Fruit fly (Drosophila melanogaster) whole organism, embryonic: ENCODE measurements around the gene CG11951.

Experiments used
- Bgb ChIP-seq: fragments of 200-800 bp; sonication (Bioruptor generic); IDR thresholded peaks from 2 replicates; pipeline ENCODE4 v1.3.6; 2022; ENCODE audit warnings: missing biosample characterization, missing genetic modification characterization; ENCODE audit not compliant: partially characterized antibody
- CG11456 ChIP-seq: fragments of 200-800 bp; sonication (Bioruptor generic); IDR thresholded peaks from 3 replicates; pipeline ENCODE4 v1.3.6; 2022; ENCODE audit warnings: missing biosample characterization, missing genetic modification characterization
- CG12744 ChIP-seq: fragments of 200-800 bp; sonication (Bioruptor generic); optimal IDR thresholded peaks from 2 replicates; lab custom pipeline; 2016; ENCODE audit warnings: missing biosample characterization, missing genetic modification characterization
- CG14014 ChIP-seq: fragments of 200-800 bp; sonication (Bioruptor generic); IDR thresholded peaks from 2 replicates; pipeline ENCODE4 v1.3.6; 2022; ENCODE audit warnings: missing biosample characterization, missing genetic modification characterization
- CG14050 ChIP-seq: fragments of 200-800 bp; sonication (Bioruptor generic); IDR thresholded peaks from 3 replicates; pipeline ENCODE4 v1.3.6; 2022; ENCODE audit warnings: missing biosample characterization, missing genetic modification characterization
- CG16779 ChIP-seq: fragments of 200-800 bp; sonication (Bioruptor generic); IDR thresholded peaks from 2 replicates; pipeline ENCODE4 v1.3.6; 2022; ENCODE audit warnings: missing biosample characterization, missing genetic modification characterization
- CG17359 ChIP-seq: fragments of 200-800 bp; sonication (Bioruptor generic); optimal IDR thresholded peaks from 3 replicates; lab custom pipeline; 2018; ENCODE audit warnings: missing biosample characterization, mild to moderate bottlenecking, missing genetic modification characterization, moderate library complexity
- CG17802 ChIP-seq: fragments of 200-800 bp; sonication (Bioruptor generic); optimal IDR thresholded peaks from 2 replicates; lab custom pipeline; 2018; ENCODE audit warnings: missing biosample characterization, mild to moderate bottlenecking, missing genetic modification characterization, moderate library complexity
- CG31441 ChIP-seq: fragments of 200-800 bp; sonication (Bioruptor generic); IDR thresholded peaks from 2 replicates; pipeline ENCODE4 v1.3.6; 2022; ENCODE audit warnings: missing biosample characterization, missing genetic modification characterization
- CG34224 ChIP-seq: fragments of 200-800 bp; sonication (Bioruptor generic); IDR thresholded peaks from 3 replicates; pipeline ENCODE4 v1.3.6; 2022; ENCODE audit warnings: missing biosample characterization, missing genetic modification characterization; ENCODE audit not compliant: partially characterized antibody
- CG34376 ChIP-seq: fragments of 200-800 bp; sonication (Bioruptor generic); optimal IDR thresholded peaks from 2 replicates; lab custom pipeline; 2018; ENCODE audit warnings: missing biosample characterization, mild to moderate bottlenecking, missing genetic modification characterization
- CG34422 ChIP-seq: fragments of 200-800 bp; sonication (Bioruptor generic); IDR thresholded peaks from 3 replicates; pipeline ENCODE4 v1.3.6; 2022; ENCODE audit warnings: missing biosample characterization, missing genetic modification characterization
- CG4360 ChIP-seq: fragments of 200-800 bp; sonication (Bioruptor generic); IDR thresholded peaks from 2 replicates; pipeline ENCODE4 v1.3.6; 2022; ENCODE audit warnings: missing biosample characterization, missing genetic modification characterization
- CG6254 ChIP-seq: fragments of 200-800 bp; sonication (Bioruptor generic); optimal IDR thresholded peaks from 3 replicates; lab custom pipeline; 2017; ENCODE audit warnings: mild to moderate bottlenecking, missing biosample characterization, missing genetic modification reagents, missing genetic modification characterization
- CG6654 ChIP-seq: fragments of 200-800 bp; sonication (Bioruptor generic); optimal IDR thresholded peaks from 2 replicates; lab custom pipeline; 2017; ENCODE audit warnings: missing biosample characterization, mild to moderate bottlenecking, missing genetic modification characterization
- CG6854 ChIP-seq: fragments of 200-800 bp; sonication (Bioruptor generic); optimal IDR thresholded peaks from 3 replicates; lab custom pipeline; 2017; ENCODE audit warnings: missing biosample characterization, mild to moderate bottlenecking, missing genetic modification characterization
- CG7271 ChIP-seq: fragments of 200-800 bp; sonication (Bioruptor generic); optimal IDR thresholded peaks from 2 replicates; lab custom pipeline; 2018; ENCODE audit warnings: missing biosample characterization, mild to moderate bottlenecking, missing genetic modification characterization, moderate library complexity
- CG8281 ChIP-seq: fragments of 200-800 bp; sonication (Bioruptor generic); optimal IDR thresholded peaks from 2 replicates; lab custom pipeline; 2018; ENCODE audit warnings: missing biosample characterization, mild to moderate bottlenecking, missing genetic modification characterization, moderate library complexity
- CG8290 ChIP-seq, 3 experiments: fragments of 200-800 bp; sonication (Bioruptor generic); optimal IDR thresholded peaks; 2 replicates each; lab custom pipeline; 2016 to 2019; ENCODE audit warnings: missing biosample characterization in 3 of 3, missing genetic modification characterization in 3 of 3, mild to moderate bottlenecking in 2 of 3, moderate library complexity in 1 of 3
- CG8924 ChIP-seq: fragments of 200-800 bp; optimal IDR thresholded peaks from 3 replicates; lab custom pipeline; 2019; ENCODE audit warnings: missing biosample characterization, mild to moderate bottlenecking, missing genetic modification characterization, moderate library complexity
- D19A ChIP-seq: fragments of 200-800 bp; optimal IDR thresholded peaks from 3 replicates; lab custom pipeline; 2019; ENCODE audit warnings: missing biosample characterization, mild to moderate bottlenecking, missing genetic modification characterization, moderate library complexity
- Dek ChIP-seq: fragments of 200-800 bp; sonication (Bioruptor generic); optimal IDR thresholded peaks from 3 replicates; lab custom pipeline; 2019; ENCODE audit warnings: missing biosample characterization, mild to moderate bottlenecking, missing genetic modification characterization, moderate library complexity
- Doc3 ChIP-seq: fragments of 200-800 bp; sonication (Bioruptor generic); IDR thresholded peaks from 3 replicates; pipeline ENCODE4 v1.3.6; 2022; ENCODE audit warnings: missing biosample characterization, missing genetic modification characterization; ENCODE audit not compliant: partially characterized antibody
- E2f1 ChIP-seq: fragments of 200-800 bp; sonication (Bioruptor generic); IDR thresholded peaks from 2 replicates; pipeline ENCODE4 v1.3.6; 2022; ENCODE audit warnings: missing biosample characterization, missing genetic modification characterization
- Ets97D ChIP-seq: fragments of 200-800 bp; sonication (Bioruptor generic); optimal IDR thresholded peaks from 3 replicates; lab custom pipeline; 2016; ENCODE audit warnings: missing biosample characterization, missing genetic modification characterization
- Kr ChIP-seq: fragments of 200-800 bp; sonication (Bioruptor generic); optimal IDR thresholded peaks from 2 replicates; lab custom pipeline; 2017; ENCODE audit warnings: missing biosample characterization, mild to moderate bottlenecking, missing genetic modification characterization
- Med ChIP-seq: fragments of 200-800 bp; sonication (Bioruptor generic); peaks from one replicate; lab custom pipeline; 2016; ENCODE audit warnings: missing biosample characterization, missing genetic modification characterization, mild to moderate bottlenecking, inconsistent platforms, moderate library complexity
- Mes4 ChIP-seq: fragments of 200-800 bp; sonication (Bioruptor generic); optimal IDR thresholded peaks from 2 replicates; lab custom pipeline; 2016; ENCODE audit warnings: missing biosample characterization, missing genetic modification characterization
- NC2α ChIP-seq: fragments of 200-800 bp; sonication (Bioruptor generic); optimal IDR thresholded peaks from 2 replicates; lab custom pipeline; 2016; ENCODE audit warnings: missing biosample characterization, missing genetic modification characterization
- NFAT ChIP-seq: fragments of 200-800 bp; sonication (Bioruptor generic); IDR thresholded peaks from 2 replicates; pipeline ENCODE4 v1.3.6; 2022; ENCODE audit warnings: missing biosample characterization, missing genetic modification characterization
- Nf-YB ChIP-seq: fragments of 200-800 bp; sonication (Bioruptor generic); optimal IDR thresholded peaks from 3 replicates; lab custom pipeline; 2019; ENCODE audit warnings: missing biosample characterization, mild to moderate bottlenecking, missing genetic modification characterization, moderate library complexity
- Oaz ChIP-seq: fragments of 200-800 bp; sonication (Bioruptor generic); IDR thresholded peaks from 2 replicates; pipeline ENCODE4 v1.3.6; 2022; ENCODE audit warnings: missing biosample characterization, missing genetic modification characterization
- cg ChIP-seq: fragments of 200-800 bp; sonication (Bioruptor generic); optimal IDR thresholded peaks from 3 replicates; lab custom pipeline; 2019; ENCODE audit warnings: missing biosample characterization, mild to moderate bottlenecking, missing genetic modification characterization, moderate library complexity
- chif ChIP-seq, 2 experiments: fragments of 200-800 bp; sonication (Bioruptor generic); optimal IDR thresholded peaks; 3 replicates each; lab custom pipeline; 2016; ENCODE audit warnings: missing biosample characterization in 2 of 2, missing genetic modification characterization in 2 of 2
- gem ChIP-seq: fragments of 200-800 bp; sonication (Bioruptor generic); optimal IDR thresholded peaks from 2 replicates; lab custom pipeline; 2019; ENCODE audit warnings: missing biosample characterization, mild to moderate bottlenecking, missing genetic modification characterization, moderate library complexity
- insv ChIP-seq, 2 experiments: fragments of 200-800 bp; sonication (Bioruptor generic); optimal IDR thresholded peaks; 3 replicates each; lab custom pipeline; 2016 to 2018; ENCODE audit warnings: missing biosample characterization in 2 of 2, missing genetic modification characterization in 2 of 2
- jigr1 ChIP-seq: fragments of 200-800 bp; sonication (Bioruptor generic); IDR thresholded peaks from 3 replicates; pipeline ENCODE4 v1.3.6; 2022; ENCODE audit warnings: missing biosample characterization, missing genetic modification characterization
- lab ChIP-seq: fragments of 200-800 bp; sonication (Bioruptor generic); optimal IDR thresholded peaks from 3 replicates; lab custom pipeline; 2017; ENCODE audit warnings: missing biosample characterization, missing genetic modification characterization, mild to moderate bottlenecking, moderate library complexity, missing genetic modification reagents
- otp ChIP-seq: fragments of 200-800 bp; sonication (Bioruptor generic); IDR thresholded peaks from 3 replicates; pipeline ENCODE4, ENCODE4 v1.3.6; 2022; ENCODE audit warnings: missing biosample characterization, missing genetic modification characterization
- pb ChIP-seq: fragments of 200-800 bp; sonication (Bioruptor generic); optimal IDR thresholded peaks from 3 replicates; lab custom pipeline; 2016; ENCODE audit warnings: missing biosample characterization, missing genetic modification characterization
- pros ChIP-seq: fragments of 200-800 bp; sonication (Bioruptor generic); optimal IDR thresholded peaks from 3 replicates; lab custom pipeline; 2019; ENCODE audit warnings: missing biosample characterization, mild to moderate bottlenecking, missing genetic modification characterization, moderate library complexity
- pzg ChIP-seq: fragments of 200-800 bp; sonication (Bioruptor generic); optimal IDR thresholded peaks from 3 replicates; lab custom pipeline; 2018; ENCODE audit warnings: missing biosample characterization, mild to moderate bottlenecking, missing genetic modification characterization, moderate library complexity
- rib ChIP-seq: fragments of 200-800 bp; sonication (Bioruptor generic); IDR thresholded peaks from 2 replicates; pipeline ENCODE4 v1.3.6; 2022; ENCODE audit warnings: missing biosample characterization, missing genetic modification characterization
- seq ChIP-seq: fragments of 200-800 bp; sonication (Bioruptor generic); IDR thresholded peaks from 2 replicates; pipeline ENCODE4 v1.3.6; 2022; ENCODE audit warnings: missing biosample characterization, missing genetic modification characterization
- sna ChIP-seq: fragments of 200-800 bp; sonication (Bioruptor generic); IDR thresholded peaks from 2 replicates; pipeline ENCODE4 v1.3.6; 2022; ENCODE audit warnings: missing biosample characterization, missing genetic modification characterization; ENCODE audit not compliant: partially characterized antibody
- sqz ChIP-seq: fragments of 200-800 bp; sonication (Bioruptor generic); optimal IDR thresholded peaks from 3 replicates; lab custom pipeline; 2018; ENCODE audit warnings: missing biosample characterization, mild to moderate bottlenecking, missing genetic modification characterization
- tap ChIP-seq: fragments of 200-800 bp; optimal IDR thresholded peaks from 3 replicates; lab custom pipeline; 2019; ENCODE audit warnings: missing biosample characterization, mild to moderate bottlenecking, missing genetic modification characterization, moderate library complexity
- ttk ChIP-seq: fragments of 200-800 bp; sonication (Bioruptor generic); IDR thresholded peaks from 2 replicates; pipeline ENCODE4 v2.1.2; 2022; ENCODE audit warnings: missing biosample characterization, missing genetic modification characterization
- yki ChIP-seq: fragments of >200 bp; optimal IDR thresholded peaks from 3 replicates; lab custom pipeline; 2018

The CG11951 gene

DNA sequence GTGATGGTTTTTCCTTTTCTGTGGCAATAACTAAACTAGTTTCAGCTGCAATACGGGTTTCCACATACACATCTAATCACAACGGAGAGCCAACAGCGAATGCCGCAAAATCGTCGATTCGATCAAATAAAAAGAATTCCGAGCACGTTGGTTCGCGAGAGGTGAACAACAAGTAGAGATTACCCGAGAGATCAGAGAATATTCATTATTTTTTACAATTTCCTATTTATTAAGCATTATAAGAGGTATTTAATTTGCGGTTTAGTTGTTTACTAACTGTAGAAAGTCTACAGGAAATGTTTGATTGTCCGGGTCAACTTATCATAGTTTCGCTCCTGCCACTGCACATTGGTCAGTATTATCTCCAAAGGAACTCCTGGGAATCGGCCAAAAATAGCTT is at the start of gene CG11951:
TSS of gene CG11951 (minus strand) at position 101 of the 400 bp plus-strand sequence.
- TF ChIP-seq CG34376 (GFP tag; lab: Kevin White, UChicago) (no peak), Ets97D (no peak), lab (GFP tag; lab: Kevin White, UChicago) (no peak), CG4360 (GFP tag; lab: Robert Waterston, UW) (no peak), CG34422 (no peak), CG12744 (GFP tag; lab: Kevin White, UChicago) (no peak), CG7271 (tag; lab: Kevin White, UChicago) (no peak), Dek (no peak), tap (tag; lab: Kevin White, UChicago) (no peak), cg (GFP tag; lab: Kevin White, UChicago) (no peak), CG14050 (GFP tag; lab: Robert Waterston, UW) (no peak)

DNA sequence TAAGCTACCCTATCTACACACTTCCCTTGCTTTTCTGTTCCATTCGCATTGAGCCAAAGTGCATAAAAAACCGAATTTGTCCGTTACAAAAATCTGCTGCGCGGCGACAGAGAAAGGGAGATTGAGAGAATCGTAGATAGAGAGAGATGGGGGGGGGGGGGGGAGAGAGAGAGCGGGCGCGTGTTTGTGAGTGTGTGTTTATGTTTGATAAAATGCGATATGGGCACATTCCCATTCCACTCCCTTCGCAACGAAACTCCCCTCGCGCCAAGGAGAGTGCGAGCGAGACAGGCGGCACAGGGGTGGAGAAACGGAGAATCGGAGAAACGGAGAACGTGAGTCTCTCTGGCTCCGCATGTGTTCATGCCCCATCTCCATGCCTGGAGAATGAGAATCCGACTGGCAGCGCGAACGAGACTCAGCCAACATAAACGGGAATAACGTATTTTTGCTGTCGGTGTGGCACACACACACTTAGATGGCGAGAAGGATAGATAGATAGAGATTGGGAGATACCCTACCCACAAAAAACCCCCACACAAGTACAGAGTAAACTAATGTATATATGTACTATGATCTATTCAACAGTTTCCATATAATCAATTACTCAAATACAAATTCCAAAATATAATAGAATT is 48.9 kb upstream of the CG11951 start:
- TF ChIP-seq sqz (GFP tag; lab: Kevin White, UChicago) (peak; percentile 64), E2f1 (GFP tag; lab: Robert Waterston, UW) (no peak), pros (GFP tag; lab: Kevin White, UChicago) (peak; percentile 97), ttk (peak; percentile 44; the same call in 1 of the 2 replicates), CG6854 (GFP tag; lab: Kevin White, UChicago) (no peak), CG14014 (GFP tag; lab: Robert Waterston, UW) (no peak), sna (GFP tag; lab: Robert Waterston, UW) (no peak), Med (GFP tag; lab: Kevin White, UChicago) (peak; percentile 44), CG8290 (GFP tag; optimal IDR thresholded peaks at IDR 0.05; lab: Kevin White, UChicago) (no peak), CG8290 (tag; optimal IDR thresholded peaks at IDR 0.05; lab: Kevin White, UChicago) (no peak), CG6654 (GFP tag; lab: Kevin White, UChicago) (no peak), yki (peak; percentile 41), CG34224 (GFP tag; lab: Robert Waterston, UW) (no peak), seq (GFP tag; lab: Robert Waterston, UW) (peak; percentile 40; the same call in 1 of the 2 replicates), Oaz (no peak), jigr1 (GFP tag; lab: Robert Waterston, UW) (no peak), NC2α (GFP tag; lab: Kevin White, UChicago) (no peak), CG8281 (tag; lab: Kevin White, UChicago) (peak; percentile 26), CG6254 (GFP tag; lab: Kevin White, UChicago) (no peak), pzg (GFP tag; lab: Kevin White, UChicago) (no peak), Nf-YB (GFP tag; lab: Kevin White, UChicago) (no peak), Mes4 (no peak), CG17359 (tag; lab: Kevin White, UChicago) (no peak), CG11456 (GFP tag; lab: Robert Waterston, UW) (no peak), CG8924 (tag; lab: Kevin White, UChicago) (peak; percentile 10), gem (tag; lab: Kevin White, UChicago) (peak; percentile 33), Doc3 (no peak), NFAT (GFP tag; lab: Robert Waterston, UW) (no peak), rib (peak; percentile 66), insv (GFP tag; optimal IDR thresholded peaks at IDR 0.05; lab: Kevin White, UChicago) (peak in 1 of 2 experiments; percentile 22), CG31441 (GFP tag; lab: Robert Waterston, UW) (0 out of 2 replicates have a peak, but pooled peaks have one; percentile 14), CG16779 (no peak), otp (no peak), D19A (peak; percentile 86), Bgb (GFP tag; lab: Robert Waterston, UW) (no peak), Kr (GFP tag; lab: Kevin White, UChicago) (no peak), chif (GFP tag; optimal IDR thresholded peaks at IDR 0.05; lab: Kevin White, UChicago) (no peak), pb (GFP tag; lab: Kevin White, UChicago) (no peak), CG17802 (tag; lab: Kevin White, UChicago) (no peak)
